Worm (Caenorhabditis elegans): ENCODE measurements around the gene sri-67.

sri-67 gene

ce11 chrV:19958744-19959143 lies 29.0 kb upstream of the sri-67 start, which contains the start of gene srh-172 (continued):
- TF ChIP-seq lin-11 (tag; optimal IDR thresholded peaks at IDR 0.05): no peak

ce11 chrV:19961971-19962370 lies 25.8 kb upstream of the sri-67 start:
- TF ChIP-seq gmeb-2 (tag; optimal IDR thresholded peaks at IDR 0.05): no peak
- TF ChIP-seq pha-4 (tag; optimal IDR thresholded peaks at IDR 0.05): no peak
- no peak for TF ChIP-seq unc-42 (tag; optimal IDR thresholded peaks at IDR 0.05)
- no peak for TF ChIP-seq C38D4.7 (GFP tag; optimal IDR thresholded peaks at IDR 0.05)
- no peak for TF ChIP-seq odd-2 (tag; optimal IDR thresholded peaks at IDR 0.05)
- TF ChIP-seq pha-2 (tag; optimal IDR thresholded peaks at IDR 0.05): peak; percentile 62
- TF ChIP-seq nhr-11 (tag; optimal IDR thresholded peaks at IDR 0.05): no peak
- no peak for TF ChIP-seq lin-11 (tag; optimal IDR thresholded peaks at IDR 0.05)
- TF ChIP-seq ceh-18 (tag; optimal IDR thresholded peaks at IDR 0.05): no peak
- TF ChIP-seq ttx-3 (tag; optimal IDR thresholded peaks at IDR 0.05): no peak
- TF ChIP-seq elt-2 (tag; optimal IDR thresholded peaks at IDR 0.05): no peak
- no peak for TF ChIP-seq hlh-13 (GFP tag; optimal IDR thresholded peaks at IDR 0.05)
- peak; percentile 93 for TF ChIP-seq sox-2 (GFP tag; IDR thresholded peaks at IDR 0.05)
- no peak for TF ChIP-seq elt-4 (tag; optimal IDR thresholded peaks at IDR 0.05)
- no peak for TF ChIP-seq fkh-6 (tag; optimal IDR thresholded peaks at IDR 0.05)
- no peak for TF ChIP-seq fkh-10 (GFP tag; optimal IDR thresholded peaks at IDR 0.05)
- TF ChIP-seq tbx-7 (tag; optimal IDR thresholded peaks at IDR 0.05): no peak
- peak; percentile 15 for TF ChIP-seq che-1 (tag; optimal IDR thresholded peaks at IDR 0.05)
- TF ChIP-seq hlh-8 (tag; optimal IDR thresholded peaks at IDR 0.05): peak; percentile 10

- TF ChIP-seq ama-1 (optimal IDR thresholded peaks at IDR 0.05) (peak; percentile 50), pat-9 (tag; optimal IDR thresholded peaks at IDR 0.05) (no peak)
Observed at ce11 chrV:19965626-19966025, 22.2 kb upstream of the sri-67 start, which contains the start of gene srh-171. Gene srh-171 (plus strand): TSS chrV:19965700.

ce11 chrV:19972984-19973383 lies 14.8 kb upstream of the sri-67 start, which contains the start of gene srh-173:
Gene srh-173 (plus strand): TSS chrV:19973284.
- no peak for TF ChIP-seq lim-6 (tag; optimal IDR thresholded peaks at IDR 0.05)
- no peak for TF ChIP-seq ceh-45 (GFP tag; IDR thresholded peaks at IDR 0.05)

- no peak for TF ChIP-seq lim-6 (tag; optimal IDR thresholded peaks at IDR 0.05)
Observed at ce11 chrV:19978220-19978619, 9.6 kb upstream of the sri-67 start, which contains the start of gene srh-183. Gene srh-183 (minus strand): TSS chrV:19978320.

ce11 chrV:19981832-19982462 lies 5.8 kb upstream of the sri-67 start, which contains the start of gene Y60A3A.24:
Gene Y60A3A.24 (minus strand): TSS chrV:19981882.
- TF ChIP-seq ceh-31 (tag; optimal IDR thresholded peaks at IDR 0.05) (no peak), elt-2 (tag; optimal IDR thresholded peaks at IDR 0.05) (peak; percentile 70)

- TF ChIP-seq ceh-6 (GFP tag; optimal IDR thresholded peaks at IDR 0.05) (no peak), ttx-3 (tag; optimal IDR thresholded peaks at IDR 0.05) (no peak), fkh-6 (tag; optimal IDR thresholded peaks at IDR 0.05) (no peak)
Observed at ce11 chrV:19986213-19986612, 1.6 kb upstream of the sri-67 start, which contains the start of gene clec-260. Gene clec-260 (minus strand): TSS chrV:19986313.

ce11 chrV:19986788-19987187 lies 996 bp upstream of the sri-67 start:
- no peak for TF ChIP-seq ceh-6 (GFP tag; optimal IDR thresholded peaks at IDR 0.05)
- no peak for TF ChIP-seq madf-2 (tag; optimal IDR thresholded peaks at IDR 0.05)
- no peak for TF ChIP-seq C38D4.7 (GFP tag; optimal IDR thresholded peaks at IDR 0.05)
- TF ChIP-seq ama-1 (optimal IDR thresholded peaks at IDR 0.05): no peak
- TF ChIP-seq C08G9.2 (tag; optimal IDR thresholded peaks at IDR 0.05): no peak
- TF ChIP-seq ceh-34 (tag; optimal IDR thresholded peaks at IDR 0.05): no peak
- TF ChIP-seq hlh-8 (tag; optimal IDR thresholded peaks at IDR 0.05): no peak
- no peak for TF ChIP-seq lin-11 (tag; optimal IDR thresholded peaks at IDR 0.05)
